Worm (Caenorhabditis elegans) whole organism, early embryonic: ENCODE results near the gene F01F1.14.

Experiments used
- F13C5.2 ChIP-seq: sonication (generic microtip); optimal IDR thresholded peaks from 2 replicates; lab custom pipeline; 2017; ENCODE audit warnings: mild to moderate bottlenecking, missing genetic modification characterization, inconsistent platforms, missing compliant biosample characterization
- aly-1 ChIP-seq: sonication (generic microtip); optimal IDR thresholded peaks from 2 replicates; lab custom pipeline; 2016; ENCODE audit warnings: missing genetic modification characterization, missing compliant biosample characterization
- ama-1 ChIP-seq: fragments of 150-350 bp; optimal IDR thresholded peaks from 2 replicates; lab custom pipeline; 2014
- ceh-36 ChIP-seq: sonication (generic microtip); optimal IDR thresholded peaks from 2 replicates; lab custom pipeline; 2016; ENCODE audit warnings: missing genetic modification characterization, inconsistent platforms, missing compliant biosample characterization
- flt-1 ChIP-seq: fragments of 200-800 bp; sonication (Bioruptor generic); IDR thresholded peaks from 2 replicates; pipeline ENCODE4 v1.3.6; 2022; ENCODE audit warnings: missing genetic modification characterization, missing compliant biosample characterization
- hmg-4 ChIP-seq: fragments of 200-800 bp; sonication (Bioruptor generic); optimal IDR thresholded peaks from 2 replicates; lab custom pipeline; 2018; ENCODE audit warnings: mild to moderate bottlenecking, missing genetic modification characterization, missing compliant biosample characterization
- hnd-1 ChIP-seq: sonication (generic microtip); optimal IDR thresholded peaks from 2 replicates; lab custom pipeline; 2016; ENCODE audit warnings: missing genetic modification characterization, missing compliant biosample characterization
- pes-1 ChIP-seq: fragments of 200-800 bp; sonication (Bioruptor generic); IDR thresholded peaks from 2 replicates; pipeline ENCODE4 v1.3.6; 2022; ENCODE audit warnings: missing genetic modification reagents, missing genetic modification characterization, missing compliant biosample characterization
- tbx-37 ChIP-seq: fragments of 200-800 bp; sonication (Bioruptor generic); conservative IDR thresholded peaks from 2 replicates; pipeline ENCODE4 v1.3.6; 2022; ENCODE audit warnings: missing genetic modification reagents, missing genetic modification characterization, missing compliant biosample characterization
- tra-4 ChIP-seq: sonication (generic microtip); optimal IDR thresholded peaks from 2 replicates; lab custom pipeline; 2017; ENCODE audit warnings: missing genetic modification characterization, missing compliant biosample characterization

DNA sequence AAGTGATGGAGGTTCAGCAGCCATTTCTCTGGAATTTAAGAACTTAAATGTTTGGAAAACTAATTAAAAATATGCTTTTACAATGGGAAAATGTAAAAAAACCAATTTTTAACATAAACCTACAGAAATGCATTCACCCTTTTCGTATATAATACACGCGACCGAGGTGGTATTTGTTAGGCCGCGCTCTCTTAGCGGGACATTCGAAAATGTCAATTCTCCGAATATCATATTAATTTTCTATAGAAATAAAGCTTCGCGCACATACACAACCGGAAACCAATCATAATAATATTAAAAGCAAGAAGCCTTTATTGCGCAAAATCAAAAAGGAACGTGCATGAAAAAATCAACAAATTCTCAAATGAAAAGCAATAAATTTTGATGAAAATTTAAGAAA, 29.5 kb downstream of the F01F1.14 start, which contains the start of gene ddx-23:
- no peak; the same call in 1 of the 2 replicates for TF ChIP-seq tbx-37
- TF ChIP-seq hmg-4, result no peak
- no peak for TF ChIP-seq ama-1
- TF ChIP-seq hnd-1, result no peak
- no peak for TF ChIP-seq F13C5.2 (tag; lab: Kevin White, UChicago)
- TF ChIP-seq flt-1 (GFP tag; lab: Robert Waterston, UW), result no peak
- TF ChIP-seq pes-1 (GFP tag; lab: Robert Waterston, UW), result no peak
- no peak for TF ChIP-seq ceh-36 (tag; lab: Kevin White, UChicago)
- no peak for TF ChIP-seq aly-1 (tag; lab: Kevin White, UChicago)
- no peak for TF ChIP-seq tra-4
